Fruit fly (Drosophila melanogaster) whole organism, adult: ENCODE results near the gene FucTA.

Source experiments
- CG1620 ChIP-seq: fragments of 200-800 bp; sonication (Bioruptor generic); optimal IDR thresholded peaks from 2 replicates; lab custom pipeline; 2016; ENCODE audit warnings: missing biosample characterization, missing genetic modification characterization
- CG5204 ChIP-seq: fragments of 200-800 bp; sonication (Bioruptor generic); optimal IDR thresholded peaks from 2 replicates; lab custom pipeline; 2016; ENCODE audit warnings: missing biosample characterization, missing genetic modification characterization
- kay ChIP-seq: fragments of 200-800 bp; sonication (Bioruptor generic); peaks from one replicate; lab custom pipeline; 2016; ENCODE audit warnings: missing biosample characterization, missing genetic modification characterization, borderline replicate concordance
- tj ChIP-seq: fragments of 200-800 bp; sonication (Bioruptor generic); optimal IDR thresholded peaks from 3 replicates; lab custom pipeline; 2017; ENCODE audit warnings: missing biosample characterization, mild to moderate bottlenecking, missing genetic modification characterization, moderate library complexity

DNA sequence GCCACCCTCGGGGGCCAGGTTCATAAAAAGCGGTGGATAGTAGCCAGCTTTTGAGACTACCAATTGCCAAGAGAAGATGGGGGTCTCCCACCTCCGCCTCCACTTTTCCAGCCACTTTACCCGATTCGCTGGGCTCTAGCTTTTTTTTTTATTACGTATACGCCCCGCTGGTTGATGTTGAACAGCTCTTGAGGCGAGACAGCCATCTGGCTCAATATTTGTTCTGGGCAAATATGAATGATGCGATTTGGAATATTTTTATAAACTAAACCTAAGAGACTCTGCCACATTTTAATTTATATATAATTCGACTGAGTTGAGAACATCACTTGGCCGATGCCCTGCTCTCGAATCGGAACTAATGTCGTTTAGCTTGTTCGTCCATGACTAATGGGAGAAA lies 3.1 kb downstream of the FucTA start:
- TF ChIP-seq tj (GFP tag; lab: Kevin White, UChicago) (no peak), CG5204 (no peak), kay (GFP tag; lab: Kevin White, UChicago) (no peak), CG1620 (no peak)
